Fruit fly (Drosophila melanogaster) whole organism, wandering third instar larva: Measurements from ENCODE around the gene Tsc1.
A peak's percentile ranks its signal among the peaks of the same experiment; 100 is the strongest.

Experiments used
- Abd-B ChIP-seq: fragments of >200 bp; optimal IDR thresholded peaks from 2 replicates; lab custom pipeline; 2017; ENCODE audit warnings: missing biosample characterization, missing genetic modification characterization
- CG32264 ChIP-seq: fragments of 200-800 bp; sonication (Bioruptor generic); optimal IDR thresholded peaks from 2 replicates; lab custom pipeline; 2016; ENCODE audit warnings: missing biosample characterization, missing genetic modification characterization
- CG9705 ChIP-seq: fragments of 200-800 bp; sonication (Bioruptor generic); optimal IDR thresholded peaks from 2 replicates; lab custom pipeline; 2018; ENCODE audit warnings: missing biosample characterization, mild to moderate bottlenecking, missing genetic modification characterization
- CrebA ChIP-seq: fragments of 200-800 bp; sonication (Bioruptor generic); optimal IDR thresholded peaks from 2 replicates; lab custom pipeline; 2016; ENCODE audit warnings: missing biosample characterization, mild to moderate bottlenecking, missing genetic modification characterization, borderline replicate concordance
- Dfd ChIP-seq: fragments of >200 bp; optimal IDR thresholded peaks from 2 replicates; lab custom pipeline; 2017; ENCODE audit warnings: missing biosample characterization, missing genetic modification characterization
- Dif ChIP-seq: fragments of 200-275, 200-300 bp; sonication (Bioruptor generic); optimal IDR thresholded peaks from 2 replicates; lab custom pipeline; 2018; ENCODE audit warnings: missing biosample characterization, missing genetic modification characterization; ENCODE audit not compliant: partially characterized antibody
- GATAd ChIP-seq: sonication (Bioruptor generic); optimal IDR thresholded peaks from 2 replicates; lab custom pipeline; 2016; ENCODE audit warnings: missing biosample characterization, missing genetic modification characterization
- HLH106 ChIP-seq: fragments of 200-800 bp; optimal IDR thresholded peaks from 3 replicates; lab custom pipeline; 2019; ENCODE audit warnings: missing biosample characterization, mild to moderate bottlenecking, missing genetic modification characterization, moderate library complexity
- Hnf4 ChIP-seq: fragments of 200-800 bp; sonication (Bioruptor generic); optimal IDR thresholded peaks from 2 replicates; lab custom pipeline; 2016; ENCODE audit warnings: missing biosample characterization, mild to moderate bottlenecking, missing genetic modification characterization
- Hr78 ChIP-seq: fragments of >200 bp; optimal IDR thresholded peaks from 2 replicates; lab custom pipeline; 2017; ENCODE audit warnings: missing biosample characterization, missing genetic modification characterization
- Hr83 ChIP-seq: fragments of 200-300 bp; sonication (Bioruptor generic); optimal IDR thresholded peaks from 2 replicates; lab custom pipeline; 2016; ENCODE audit warnings: missing biosample characterization, mild to moderate bottlenecking, missing genetic modification characterization, moderate library complexity; ENCODE audit not compliant: poor library complexity, severe bottlenecking
- Jra ChIP-seq: sonication (Bioruptor generic); optimal IDR thresholded peaks from 2 replicates; lab custom pipeline; 2016; ENCODE audit warnings: missing biosample characterization, missing genetic modification characterization
- Mio ChIP-seq: sonication (Bioruptor generic); optimal IDR thresholded peaks from 2 replicates; lab custom pipeline; 2016; ENCODE audit warnings: missing biosample characterization, missing genetic modification characterization
- Myc ChIP-seq: fragments of >200 bp; optimal IDR thresholded peaks from 2 replicates; lab custom pipeline; 2017
- N ChIP-seq: fragments of >200 bp; optimal IDR thresholded peaks from 2 replicates; lab custom pipeline; 2018; ENCODE audit warnings: missing biosample characterization, missing external identifiers, missing genetic modification characterization
- OdsH ChIP-seq: fragments of 200-800 bp; sonication (Bioruptor generic); optimal IDR thresholded peaks from 2 replicates; lab custom pipeline; 2016; ENCODE audit warnings: missing biosample characterization, mild to moderate bottlenecking, missing genetic modification characterization
- Rel ChIP-seq, 2 experiments: fragments of 200-800 bp; sonication (Bioruptor generic) in 1 of 2; optimal IDR thresholded peaks; 2 replicates in 1 of 2; 3 replicates in 1 of 2; lab custom pipeline; 2016 to 2019; ENCODE audit warnings: mild to moderate bottlenecking in 2 of 2, missing biosample characterization in 2 of 2, missing genetic modification characterization in 2 of 2, moderate library complexity in 1 of 2
- Sp1 ChIP-seq: fragments of 200-800 bp; sonication (Bioruptor generic); optimal IDR thresholded peaks from 3 replicates; lab custom pipeline; 2019; ENCODE audit warnings: missing biosample characterization, mild to moderate bottlenecking, missing genetic modification characterization, moderate library complexity
- Vsx2 ChIP-seq: fragments of 200-300, 225-300 bp; sonication (Bioruptor generic); optimal IDR thresholded peaks from 2 replicates; lab custom pipeline; 2018; ENCODE audit warnings: missing biosample characterization, missing genetic modification characterization; ENCODE audit not compliant: partially characterized antibody
- br ChIP-seq: fragments of 200-800 bp; sonication (Bioruptor generic); optimal IDR thresholded peaks from 2 replicates; lab custom pipeline; 2016; ENCODE audit warnings: missing biosample characterization, missing genetic modification characterization
- brk ChIP-seq: fragments of 200-800 bp; sonication (Bioruptor generic); optimal IDR thresholded peaks from 2 replicates; lab custom pipeline; 2016; ENCODE audit warnings: missing biosample characterization, mild to moderate bottlenecking, missing genetic modification characterization
- dl ChIP-seq, 2 experiments: fragments of 175-275, 200-275 bp in 1 of 2; fragments of 200-275 bp in 1 of 2; sonication (Bioruptor generic); optimal IDR thresholded peaks; lab custom pipeline; 2018; ENCODE audit warnings: mild to moderate bottlenecking in 2 of 2, missing biosample characterization in 2 of 2, missing genetic modification characterization in 2 of 2, moderate library complexity in 2 of 2; ENCODE audit not compliant: partially characterized antibody in 2 of 2, insufficient read depth in 1 of 2
- dmrt93B ChIP-seq: fragments of 200-800 bp; sonication (Bioruptor generic); optimal IDR thresholded peaks from 2 replicates; lab custom pipeline; 2018; ENCODE audit warnings: missing biosample characterization, mild to moderate bottlenecking, missing genetic modification characterization
- dsf ChIP-seq: sonication (Bioruptor generic); optimal IDR thresholded peaks from 2 replicates; lab custom pipeline; 2016; ENCODE audit warnings: missing biosample characterization, missing genetic modification characterization, borderline replicate concordance
- ey ChIP-seq: fragments of 200-800 bp; sonication (Bioruptor generic); optimal IDR thresholded peaks from 2 replicates; lab custom pipeline; 2016; ENCODE audit warnings: missing biosample characterization, missing genetic modification characterization
- foxo ChIP-seq, 2 experiments: fragments of 200-800 bp; sonication (Bioruptor generic); optimal IDR thresholded peaks; 2 replicates in 1 of 2; 3 replicates in 1 of 2; lab custom pipeline; 2016 to 2017; ENCODE audit warnings: missing biosample characterization in 2 of 2, missing genetic modification characterization in 2 of 2
- fru ChIP-seq: fragments of 200-800 bp; sonication (Bioruptor generic); optimal IDR thresholded peaks from 3 replicates; lab custom pipeline; 2016; ENCODE audit warnings: missing biosample characterization, mild to moderate bottlenecking, missing genetic modification characterization
- h ChIP-seq: fragments of 200-800 bp; sonication (Bioruptor generic); optimal IDR thresholded peaks from 3 replicates; lab custom pipeline; 2016; ENCODE audit warnings: missing biosample characterization, mild to moderate bottlenecking, missing genetic modification characterization
- jim ChIP-seq: fragments of 175-275, 200-325 bp; sonication (Bioruptor generic); optimal IDR thresholded peaks from 2 replicates; lab custom pipeline; 2016; ENCODE audit warnings: missing biosample characterization, mild to moderate bottlenecking, missing genetic modification characterization
- lola ChIP-seq: fragments of >200 bp; optimal IDR thresholded peaks from 2 replicates; lab custom pipeline; 2017; ENCODE audit warnings: missing biosample characterization, missing genetic modification characterization
- pan ChIP-seq: fragments of >200 bp; optimal IDR thresholded peaks from 2 replicates; lab custom pipeline; 2017
- psq ChIP-seq: fragments of 200-800 bp; sonication (Bioruptor generic); optimal IDR thresholded peaks from 3 replicates; lab custom pipeline; 2017; ENCODE audit warnings: missing biosample characterization, mild to moderate bottlenecking, missing genetic modification characterization, moderate library complexity
- rgr ChIP-seq: fragments of 200-800 bp; sonication (Bioruptor generic); optimal IDR thresholded peaks from 3 replicates; lab custom pipeline; 2016; ENCODE audit warnings: missing biosample characterization, mild to moderate bottlenecking, missing genetic modification characterization
- sage ChIP-seq: fragments of 200-800 bp; sonication (Bioruptor generic); optimal IDR thresholded peaks from 2 replicates; lab custom pipeline; 2016; ENCODE audit warnings: missing biosample characterization, mild to moderate bottlenecking, missing genetic modification characterization
- sv ChIP-seq: fragments of 200-800 bp; sonication (Bioruptor generic); optimal IDR thresholded peaks from 3 replicates; lab custom pipeline; 2016; ENCODE audit warnings: missing biosample characterization, missing genetic modification characterization
- tai ChIP-seq: sonication (Bioruptor generic); optimal IDR thresholded peaks from 2 replicates; lab custom pipeline; 2016; ENCODE audit warnings: missing biosample characterization, missing genetic modification characterization
- usp ChIP-seq: fragments of >200 bp; optimal IDR thresholded peaks from 2 replicates; lab custom pipeline; 2017; ENCODE audit warnings: missing biosample characterization, missing genetic modification characterization
- woc ChIP-seq: sonication (Bioruptor generic); optimal IDR thresholded peaks from 2 replicates; lab custom pipeline; 2016; ENCODE audit warnings: missing biosample characterization, mild to moderate bottlenecking, missing genetic modification characterization

Gene Tsc1

DNA sequence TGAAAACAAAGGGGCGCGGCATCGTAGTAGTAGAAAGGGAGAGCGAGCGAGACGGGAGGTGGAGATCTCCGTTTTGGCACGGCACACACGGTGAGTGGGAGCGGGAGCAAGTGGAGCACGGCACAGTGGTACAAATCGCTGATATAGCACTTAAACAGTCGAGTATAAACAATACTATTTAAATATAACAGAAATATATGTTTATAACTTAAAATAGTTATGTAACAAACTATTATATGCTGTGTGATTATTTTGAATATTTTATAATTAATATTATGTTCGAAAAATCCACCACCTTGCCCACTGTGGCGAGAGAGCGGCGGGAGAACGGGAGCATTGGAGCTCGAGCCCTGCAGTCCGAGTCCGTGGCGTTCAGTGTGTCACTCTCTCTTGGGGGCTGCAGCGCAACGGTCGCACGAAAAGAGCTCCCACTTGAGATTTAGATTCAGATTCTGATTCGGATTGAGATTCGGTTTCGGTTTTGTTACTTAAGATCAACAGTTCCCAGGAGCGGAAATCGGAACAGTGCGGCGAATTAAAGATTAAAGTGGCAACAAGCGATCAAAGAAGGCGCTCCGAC is 11.0 kb downstream of the Tsc1 start, which contains the start of gene Kal1:
Gene Kal1 (plus strand): TSS at position 383 of the 580 bp plus-strand sequence.
- no peak for TF ChIP-seq GATAd (GFP tag; lab: Kevin White, UChicago)
- no peak for TF ChIP-seq lola
- TF ChIP-seq Dif = peak; percentile 55
- peak; percentile 65 for TF ChIP-seq sv
- TF ChIP-seq psq = peak; percentile 96
- TF ChIP-seq usp (GFP tag; lab: Kevin White, UChicago) = no peak
- peak; percentile 72 for TF ChIP-seq dsf (GFP tag; lab: Kevin White, UChicago)
- TF ChIP-seq CrebA (GFP tag; lab: Kevin White, UChicago) = no peak
- TF ChIP-seq pan (lab: Kevin White, UChicago) = no peak
- peak; percentile 96 for TF ChIP-seq fru (GFP tag; lab: Kevin White, UChicago)
- TF ChIP-seq HLH106 (tag; lab: Kevin White, UChicago) = peak; percentile 98
- no peak for TF ChIP-seq Dfd (GFP tag; lab: Kevin White, UChicago)
- TF ChIP-seq Sp1 = peak; percentile 99
- TF ChIP-seq CG32264 (GFP tag; lab: Kevin White, UChicago) = peak; percentile 84
- no peak for TF ChIP-seq Vsx2 (GFP tag; lab: Kevin White, UChicago)
- TF ChIP-seq dl (GFP tag; optimal IDR thresholded peaks at IDR 0.05; lab: Kevin White, UChicago; ENCODE audit: insufficient read depth in 1 of 2, partially characterized antibody in 2 of 2) = peak in 1 of 2 experiments; percentile 50
- TF ChIP-seq h (GFP tag; lab: Kevin White, UChicago) = peak; percentile 98
- TF ChIP-seq woc (GFP tag; lab: Kevin White, UChicago) = peak; percentile 85
- peak; percentile 91 for TF ChIP-seq CG9705
- peak; percentile 98 for TF ChIP-seq OdsH
- TF ChIP-seq tai (GFP tag; lab: Kevin White, UChicago) = no peak
- TF ChIP-seq rgr (GFP tag; lab: Kevin White, UChicago) = peak; percentile 98
- TF ChIP-seq foxo (GFP tag; optimal IDR thresholded peaks at IDR 0.05; lab: Kevin White, UChicago) = peak; percentile 7 to 98
- TF ChIP-seq jim (GFP tag; lab: Kevin White, UChicago) = no peak
- TF ChIP-seq N (GFP tag; lab: Kevin White, UChicago) = no peak
- peak; percentile 94 for TF ChIP-seq dmrt93B
- no peak for TF ChIP-seq Hr78 (GFP tag; lab: Kevin White, UChicago)
- peak; percentile 80 for TF ChIP-seq Jra
- TF ChIP-seq Hnf4 (GFP tag; lab: Kevin White, UChicago) = peak; percentile 93
- TF ChIP-seq Mio (GFP tag; lab: Kevin White, UChicago) = peak; percentile 60
- peak; percentile 95 for TF ChIP-seq sage (GFP tag; lab: Kevin White, UChicago)
- TF ChIP-seq Rel (GFP tag; optimal IDR thresholded peaks at IDR 0.05; lab: Kevin White, UChicago) = peak; percentile 98
- TF ChIP-seq Rel (tag; optimal IDR thresholded peaks at IDR 0.05; lab: Kevin White, UChicago) = peak; percentile 88
- TF ChIP-seq Hr83 (GFP tag; lab: Kevin White, UChicago) = no peak
- peak; percentile 96 for TF ChIP-seq brk (GFP tag; lab: Kevin White, UChicago)
- TF ChIP-seq br (GFP tag; lab: Kevin White, UChicago) = peak; percentile 93
- peak; percentile 90 for TF ChIP-seq ey (GFP tag; lab: Kevin White, UChicago)
- TF ChIP-seq Myc (lab: Kevin White, UChicago) = no peak
- no peak for TF ChIP-seq Abd-B (GFP tag; lab: Kevin White, UChicago)

DNA sequence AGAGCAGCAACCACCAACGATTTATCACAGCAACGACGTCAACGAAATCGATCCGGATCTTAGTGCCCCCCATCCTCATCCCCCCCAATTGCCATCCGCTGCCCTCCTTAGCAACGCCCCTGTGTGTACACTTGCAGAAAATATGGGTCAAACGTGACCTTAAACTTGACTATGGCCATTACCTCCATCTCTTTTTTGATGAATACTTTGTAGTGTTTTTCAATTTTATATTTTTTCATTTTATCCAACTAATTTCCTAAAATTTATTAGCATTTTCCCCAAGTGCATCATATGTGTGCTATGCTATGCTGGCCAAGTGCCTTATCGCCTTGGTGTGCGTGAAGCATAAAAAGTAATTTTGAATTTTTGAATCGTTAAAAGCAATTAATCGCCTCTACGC is 12.9 kb downstream of the Tsc1 start:
- TF ChIP-seq ey (GFP tag; lab: Kevin White, UChicago) (peak; percentile 86), OdsH (peak; percentile 87), dl (GFP tag; optimal IDR thresholded peaks at IDR 0.05; lab: Kevin White, UChicago; ENCODE audit: insufficient read depth in 1 of 2, partially characterized antibody in 2 of 2) (no peak), Dfd (GFP tag; lab: Kevin White, UChicago) (no peak), woc (GFP tag; lab: Kevin White, UChicago) (peak; percentile 71), Hnf4 (GFP tag; lab: Kevin White, UChicago) (peak; percentile 86), br (GFP tag; lab: Kevin White, UChicago) (peak; percentile 87), psq (peak; percentile 77), Hr78 (GFP tag; lab: Kevin White, UChicago) (no peak), usp (GFP tag; lab: Kevin White, UChicago) (no peak), jim (GFP tag; lab: Kevin White, UChicago) (no peak), foxo (GFP tag; optimal IDR thresholded peaks at IDR 0.05; lab: Kevin White, UChicago) (peak; percentile 13 to 90), Abd-B (GFP tag; lab: Kevin White, UChicago) (no peak), brk (GFP tag; lab: Kevin White, UChicago) (peak; percentile 83), sage (GFP tag; lab: Kevin White, UChicago) (peak; percentile 76), CG32264 (GFP tag; lab: Kevin White, UChicago) (peak; percentile 82), HLH106 (tag; lab: Kevin White, UChicago) (peak; percentile 87), lola (no peak), Myc (lab: Kevin White, UChicago) (no peak), dmrt93B (peak; percentile 64), h (GFP tag; lab: Kevin White, UChicago) (peak; percentile 93), fru (GFP tag; lab: Kevin White, UChicago) (peak; percentile 91), sv (no peak), Dif (no peak), Rel (GFP tag; optimal IDR thresholded peaks at IDR 0.05; lab: Kevin White, UChicago) (no peak), Rel (tag; optimal IDR thresholded peaks at IDR 0.05; lab: Kevin White, UChicago) (peak; percentile 47), Mio (GFP tag; lab: Kevin White, UChicago) (no peak), N (GFP tag; lab: Kevin White, UChicago) (no peak), Hr83 (GFP tag; lab: Kevin White, UChicago) (peak; percentile 5), CG9705 (peak; percentile 68), Sp1 (peak; percentile 88), Vsx2 (GFP tag; lab: Kevin White, UChicago) (no peak), CrebA (GFP tag; lab: Kevin White, UChicago) (no peak), rgr (GFP tag; lab: Kevin White, UChicago) (peak; percentile 89), pan (lab: Kevin White, UChicago) (no peak), tai (GFP tag; lab: Kevin White, UChicago) (no peak), Jra (peak; percentile 80), dsf (GFP tag; lab: Kevin White, UChicago) (peak; percentile 25)
